Fruit fly (Drosophila melanogaster): ENCODE data around the gene CG31415.

DNA sequence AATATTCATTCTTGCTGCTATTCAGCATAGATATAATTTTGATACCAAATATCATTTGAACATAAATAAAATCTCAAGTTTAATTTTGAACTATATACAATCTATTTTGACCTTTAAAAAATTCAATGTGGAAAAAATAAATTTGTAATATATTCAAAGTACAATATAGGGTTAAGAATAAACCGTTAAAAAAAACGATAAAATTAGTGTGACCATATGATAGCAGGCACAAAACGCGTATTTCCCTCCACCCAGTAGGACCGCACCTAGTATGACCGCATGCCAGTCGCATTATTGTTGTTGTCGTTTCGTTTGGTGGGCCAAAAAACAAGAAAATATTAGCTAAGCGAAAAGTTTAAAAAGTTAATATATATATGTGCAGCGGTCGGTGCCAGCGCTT is 49.7 kb downstream of the CG31415 start, which contains the start of gene CG8516:
- TF ChIP-seq EcR (GFP tag; optimal IDR thresholded peaks at IDR 0.05) (no peak), CG8478 (optimal IDR thresholded peaks at IDR 0.05) (no peak), pan (optimal IDR thresholded peaks at IDR 0.05) (no peak), psq (optimal IDR thresholded peaks at IDR 0.05) (no peak)
